ENCODE assay signal across 4 worm cellular contexts in the genomic region with DNA sequence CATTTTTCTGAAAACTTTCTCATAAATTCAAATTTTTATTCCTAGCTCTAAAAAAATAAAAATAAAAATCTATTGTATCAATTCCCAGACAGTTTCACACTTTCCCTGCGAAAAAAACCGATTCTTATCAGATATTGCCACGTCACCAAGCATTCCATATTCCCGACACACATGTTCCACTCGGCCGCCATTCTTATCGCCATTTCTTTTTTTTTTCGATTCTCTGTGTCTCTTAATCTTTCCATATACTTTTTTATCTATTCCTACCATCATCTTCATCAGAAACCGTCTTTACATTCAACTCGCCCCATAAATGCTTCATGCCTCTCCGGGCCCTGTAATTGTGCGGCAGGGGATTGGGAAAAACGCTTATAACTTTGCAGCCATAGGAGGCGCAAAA.
TF ChIP-seq lines count a peak whose summit lies in the region.

No protein-coding gene starts in this region.

TF ChIP-seq in whole organism, L1 larva, 84 proteins besides CTCF, POLR2A, EP300 and RAD21 (continued from another document and continues in another):
- TF ChIP-seq egl-13 (tag; optimal IDR thresholded peaks at IDR 0.05; lab: Kevin White, UChicago), result no peak
- TF ChIP-seq pax-3 (tag; optimal IDR thresholded peaks at IDR 0.05; lab: Kevin White, UChicago), result no peak
- no peak for TF ChIP-seq nhr-77 (tag; optimal IDR thresholded peaks at IDR 0.05; lab: Kevin White, UChicago)
- TF ChIP-seq nhr-237 (tag; optimal IDR thresholded peaks at IDR 0.05; lab: Kevin White, UChicago), result no peak
- no peak for TF ChIP-seq egl-27 (tag; optimal IDR thresholded peaks at IDR 0.05; lab: Kevin White, UChicago)
- peak in 1 of 2 experiments; percentile 9 for TF ChIP-seq mdl-1 (tag; optimal IDR thresholded peaks at IDR 0.05; lab: Kevin White, UChicago)
- TF ChIP-seq Y116A8C.19 (tag; optimal IDR thresholded peaks at IDR 0.05; lab: Kevin White, UChicago; ENCODE audit: borderline replicate concordance), result no peak
- no peak for TF ChIP-seq nhr-28 (tag; optimal IDR thresholded peaks at IDR 0.05; lab: Kevin White, UChicago)
- no peak for TF ChIP-seq mep-1 (tag; optimal IDR thresholded peaks at IDR 0.05; lab: Kevin White, UChicago)
- TF ChIP-seq ets-5 (GFP tag; IDR thresholded peaks at IDR 0.05; lab: Robert Waterston, UW), result no peak
- TF ChIP-seq lin-13 (GFP tag; optimal IDR thresholded peaks at IDR 0.05; lab: Kevin White, UChicago), result no peak
- no peak for TF ChIP-seq isw-1 (GFP tag; IDR thresholded peaks at IDR 0.05; lab: Robert Waterston, UW)
- no peak for TF ChIP-seq lir-3 (tag; optimal IDR thresholded peaks at IDR 0.05; lab: Kevin White, UChicago; ENCODE audit: poor library complexity)
- TF ChIP-seq sup-37 (GFP tag; optimal IDR thresholded peaks at IDR 0.05; lab: Kevin White, UChicago), result no peak
- TF ChIP-seq xbp-1 (tag; optimal IDR thresholded peaks at IDR 0.05; lab: Kevin White, UChicago), result no peak
- TF ChIP-seq nhr-11 (tag; optimal IDR thresholded peaks at IDR 0.05; lab: Kevin White, UChicago), result no peak
- peak; percentile 55 for TF ChIP-seq lin-14 (GFP tag; optimal IDR thresholded peaks at IDR 0.05; lab: Kevin White, UChicago)
- no peak for TF ChIP-seq lin-39 (tag; optimal IDR thresholded peaks at IDR 0.05; lab: Kevin White, UChicago)
- no peak for TF ChIP-seq unc-30 (tag; optimal IDR thresholded peaks at IDR 0.05; lab: Kevin White, UChicago)
- TF ChIP-seq fkh-10 (GFP tag; optimal IDR thresholded peaks at IDR 0.05; lab: Kevin White, UChicago), result no peak
- TF ChIP-seq lsy-2 (tag; optimal IDR thresholded peaks at IDR 0.05; lab: Kevin White, UChicago), result no peak
- TF ChIP-seq nhr-71 (tag; optimal IDR thresholded peaks at IDR 0.05; lab: Kevin White, UChicago), result no peak
- no peak for TF ChIP-seq hpl-2 (GFP tag; optimal IDR thresholded peaks at IDR 0.05; lab: Kevin White, UChicago)
- TF ChIP-seq ceh-82 (tag; optimal IDR thresholded peaks at IDR 0.05; lab: Kevin White, UChicago), result no peak
- TF ChIP-seq ceh-88 (GFP tag; IDR thresholded peaks at IDR 0.05; lab: Robert Waterston, UW), result no peak
- TF ChIP-seq swsn-7 (tag; optimal IDR thresholded peaks at IDR 0.05; lab: Kevin White, UChicago), result no peak
- TF ChIP-seq alr-1 (tag; optimal IDR thresholded peaks at IDR 0.05; lab: Kevin White, UChicago; ENCODE audit: borderline replicate concordance), result no peak
- no peak for TF ChIP-seq F16B12.6 (tag; optimal IDR thresholded peaks at IDR 0.05; lab: Kevin White, UChicago)
- peak; percentile 77 for TF ChIP-seq blmp-1 (tag; optimal IDR thresholded peaks at IDR 0.05; lab: Kevin White, UChicago)
- no peak for TF ChIP-seq dpl-1 (GFP tag; optimal IDR thresholded peaks at IDR 0.05; lab: Kevin White, UChicago)
- peak; percentile 77 for TF ChIP-seq nhr-85 (tag; lab: Kevin White, UChicago)
- no peak for TF ChIP-seq grh-1 (GFP tag; IDR thresholded peaks at IDR 0.05; lab: Robert Waterston, UW)

TF ChIP-seq in whole organism, L2 larva, 48 proteins besides CTCF, POLR2A, EP300 and RAD21 (continued from another document):
- TF ChIP-seq ama-1 (optimal IDR thresholded peaks at IDR 0.05; lab: Kevin White, UChicago), result no peak

TF ChIP-seq in whole organism, L3 larva, 47 proteins besides CTCF, POLR2A, EP300 and RAD21 (continued from another document):
- no peak for TF ChIP-seq mdl-1 (tag; optimal IDR thresholded peaks at IDR 0.05; lab: Kevin White, UChicago)
- no peak for TF ChIP-seq sea-2 (GFP tag; optimal IDR thresholded peaks at IDR 0.05; lab: Kevin White, UChicago)
- TF ChIP-seq R02D3.7 (tag; optimal IDR thresholded peaks at IDR 0.05; lab: Kevin White, UChicago), result no peak
- TF ChIP-seq elt-3 (tag; optimal IDR thresholded peaks at IDR 0.05; lab: Kevin White, UChicago), result no peak
- TF ChIP-seq jun-1 (tag; optimal IDR thresholded peaks at IDR 0.05; lab: Kevin White, UChicago), result no peak
- peak; percentile 61 for TF ChIP-seq elt-1 (tag; optimal IDR thresholded peaks at IDR 0.05; lab: Kevin White, UChicago)
- no peak for TF ChIP-seq fkh-2 (tag; optimal IDR thresholded peaks at IDR 0.05; lab: Kevin White, UChicago)
- no peak for TF ChIP-seq ceh-82 (tag; optimal IDR thresholded peaks at IDR 0.05; lab: Kevin White, UChicago)
- TF ChIP-seq ama-1 (optimal IDR thresholded peaks at IDR 0.05; lab: Kevin White, UChicago), result no peak
- TF ChIP-seq nhr-23 (tag; optimal IDR thresholded peaks at IDR 0.05; lab: Kevin White, UChicago), result peak; percentile 37
- TF ChIP-seq nhr-28 (tag; optimal IDR thresholded peaks at IDR 0.05; lab: Kevin White, UChicago), result no peak
- TF ChIP-seq elt-2 (tag; optimal IDR thresholded peaks at IDR 0.05; lab: Kevin White, UChicago), result peak; percentile 92
- TF ChIP-seq ZK546.5 (tag; optimal IDR thresholded peaks at IDR 0.05; lab: Kevin White, UChicago), result no peak
- no peak for TF ChIP-seq eor-1 (tag; optimal IDR thresholded peaks at IDR 0.05; lab: Kevin White, UChicago)
- no peak for TF ChIP-seq lin-15B (tag; optimal IDR thresholded peaks at IDR 0.05; lab: Kevin White, UChicago)
- no peak for TF ChIP-seq nhr-77 (tag; optimal IDR thresholded peaks at IDR 0.05; lab: Kevin White, UChicago)
- TF ChIP-seq ceh-9 (tag; optimal IDR thresholded peaks at IDR 0.05; lab: Kevin White, UChicago), result no peak
- peak; percentile 17 for TF ChIP-seq pqm-1 (tag; optimal IDR thresholded peaks at IDR 0.05; lab: Kevin White, UChicago)
- TF ChIP-seq egl-27 (tag; optimal IDR thresholded peaks at IDR 0.05; lab: Kevin White, UChicago), result no peak
- TF ChIP-seq unc-62 (GFP tag; optimal IDR thresholded peaks at IDR 0.05; lab: Kevin White, UChicago), result no peak
- no peak for TF ChIP-seq zag-1 (tag; optimal IDR thresholded peaks at IDR 0.05; lab: Kevin White, UChicago)
- no peak for TF ChIP-seq nhr-76 (tag; optimal IDR thresholded peaks at IDR 0.05; lab: Kevin White, UChicago)
- TF ChIP-seq snpc-4 (tag; optimal IDR thresholded peaks at IDR 0.05; lab: Kevin White, UChicago), result no peak
- TF ChIP-seq ztf-11 (tag; optimal IDR thresholded peaks at IDR 0.05; lab: Kevin White, UChicago), result no peak
TF ChIP-seq in whole organism, L3 larva: peak in this region for 5.

TF ChIP-seq in whole organism, L4 larva, 104 proteins besides CTCF, POLR2A, EP300 and RAD21 (continued from another document):
- no peak for TF ChIP-seq nhr-41 (GFP tag; IDR thresholded peaks at IDR 0.05; lab: Robert Waterston, UW)
- TF ChIP-seq mdt-29 (GFP tag; IDR thresholded peaks at IDR 0.05; lab: Robert Waterston, UW), result no peak
- TF ChIP-seq madf-5 (GFP tag; IDR thresholded peaks at IDR 0.05; lab: Robert Waterston, UW), result no peak
- TF ChIP-seq zfp-2 (tag; optimal IDR thresholded peaks at IDR 0.05; lab: Kevin White, UChicago), result no peak
- no peak for TF ChIP-seq lim-7 (GFP tag; IDR thresholded peaks at IDR 0.05; lab: Robert Waterston, UW)
- TF ChIP-seq ZK337.2 (GFP tag; IDR thresholded peaks at IDR 0.05; lab: Robert Waterston, UW), result no peak
- TF ChIP-seq lin-38 (GFP tag; IDR thresholded peaks at IDR 0.05; lab: Robert Waterston, UW), result 0 out of 2 replicates have a peak, but pooled peaks have one; percentile 11
- peak; percentile 82 for TF ChIP-seq mxl-3 (GFP tag; optimal IDR thresholded peaks at IDR 0.05; lab: Kevin White, UChicago)
- TF ChIP-seq aly-2 (tag; optimal IDR thresholded peaks at IDR 0.05; lab: Kevin White, UChicago), result no peak
- TF ChIP-seq aha-1 (tag; lab: Kevin White, UChicago), result no peak
- TF ChIP-seq set-16 (GFP tag; IDR thresholded peaks at IDR 0.05; lab: Robert Waterston, UW), result no peak
- no peak for TF ChIP-seq daf-16 (GFP tag; optimal IDR thresholded peaks at IDR 0.05; lab: Kevin White, UChicago)
- peak; percentile 53 for TF ChIP-seq daf-16 (tag; optimal IDR thresholded peaks at IDR 0.05; lab: Kevin White, UChicago)
- TF ChIP-seq ctbp-1 (GFP tag; IDR thresholded peaks at IDR 0.05; lab: Robert Waterston, UW), result no peak
- TF ChIP-seq dmd-6 (GFP tag; IDR thresholded peaks at IDR 0.05; lab: Robert Waterston, UW), result peak; percentile 75
- no peak for TF ChIP-seq zag-1 (tag; optimal IDR thresholded peaks at IDR 0.05; lab: Kevin White, UChicago)
- no peak for TF ChIP-seq nhr-48 (tag; optimal IDR thresholded peaks at IDR 0.05; lab: Kevin White, UChicago)
- peak; percentile 45; the same call in 1 of the 2 replicates for TF ChIP-seq lin-1 (GFP tag; IDR thresholded peaks at IDR 0.05; lab: Robert Waterston, UW)
- peak; percentile 80 for TF ChIP-seq pqm-1 (tag; optimal IDR thresholded peaks at IDR 0.05; lab: Kevin White, UChicago)
- TF ChIP-seq nhr-237 (tag; optimal IDR thresholded peaks at IDR 0.05; lab: Kevin White, UChicago), result no peak
- TF ChIP-seq F49E8.2 (tag; optimal IDR thresholded peaks at IDR 0.05; lab: Kevin White, UChicago; ENCODE audit: borderline replicate concordance), result no peak
- TF ChIP-seq zip-11 (GFP tag; IDR thresholded peaks at IDR 0.05; lab: Robert Waterston, UW), result no peak
- no peak for TF ChIP-seq unc-39 (tag; optimal IDR thresholded peaks at IDR 0.05; lab: Kevin White, UChicago)
- peak in 1 of 2 experiments; percentile 22 for TF ChIP-seq mdl-1 (tag; optimal IDR thresholded peaks at IDR 0.05; lab: Kevin White, UChicago)
- TF ChIP-seq ces-1 (GFP tag; optimal IDR thresholded peaks at IDR 0.05; lab: Kevin White, UChicago), result no peak
- no peak for TF ChIP-seq ceh-82 (tag; optimal IDR thresholded peaks at IDR 0.05; lab: Kevin White, UChicago)
- no peak for TF ChIP-seq daf-12 (tag; optimal IDR thresholded peaks at IDR 0.05; lab: Kevin White, UChicago)
- no peak for TF ChIP-seq cey-2 (tag; optimal IDR thresholded peaks at IDR 0.05; lab: Kevin White, UChicago; ENCODE audit: borderline replicate concordance, insufficient read depth)
- TF ChIP-seq T26A8.4 (GFP tag; IDR thresholded peaks at IDR 0.05; lab: Robert Waterston, UW), result no peak
- TF ChIP-seq hlh-11 (tag; optimal IDR thresholded peaks at IDR 0.05; lab: Kevin White, UChicago), result peak; percentile 75
- TF ChIP-seq mes-2 (tag; optimal IDR thresholded peaks at IDR 0.05; lab: Kevin White, UChicago; ENCODE audit: poor library complexity, severe bottlenecking), result no peak
- peak; percentile 22 for TF ChIP-seq nhr-77 (tag; optimal IDR thresholded peaks at IDR 0.05; lab: Kevin White, UChicago)
- TF ChIP-seq lin-15B (tag; optimal IDR thresholded peaks at IDR 0.05; lab: Kevin White, UChicago), result no peak
- TF ChIP-seq dmd-8 (GFP tag; IDR thresholded peaks at IDR 0.05; lab: Robert Waterston, UW), result no peak
- no peak for TF ChIP-seq nhr-111 (GFP tag; optimal IDR thresholded peaks at IDR 0.05; lab: Kevin White, UChicago)
- TF ChIP-seq mep-1 (tag; optimal IDR thresholded peaks at IDR 0.05; lab: Kevin White, UChicago), result peak; percentile 3
- TF ChIP-seq vab-7 (GFP tag; IDR thresholded peaks at IDR 0.05; lab: Robert Waterston, UW), result no peak
- TF ChIP-seq unc-62 (GFP tag; optimal IDR thresholded peaks at IDR 0.05 in 1 of 2; lab: Kevin White, UChicago), result peak in 1 of 2 experiments; percentile 91
- no peak for TF ChIP-seq unc-62 (tag; optimal IDR thresholded peaks at IDR 0.05; lab: Kevin White, UChicago)
- no peak for TF ChIP-seq php-3 (GFP tag; IDR thresholded peaks at IDR 0.05; lab: Robert Waterston, UW)
